Fruit fly (Drosophila melanogaster): ENCODE data around the gene CG4440.

The CG4440 gene

DNA sequence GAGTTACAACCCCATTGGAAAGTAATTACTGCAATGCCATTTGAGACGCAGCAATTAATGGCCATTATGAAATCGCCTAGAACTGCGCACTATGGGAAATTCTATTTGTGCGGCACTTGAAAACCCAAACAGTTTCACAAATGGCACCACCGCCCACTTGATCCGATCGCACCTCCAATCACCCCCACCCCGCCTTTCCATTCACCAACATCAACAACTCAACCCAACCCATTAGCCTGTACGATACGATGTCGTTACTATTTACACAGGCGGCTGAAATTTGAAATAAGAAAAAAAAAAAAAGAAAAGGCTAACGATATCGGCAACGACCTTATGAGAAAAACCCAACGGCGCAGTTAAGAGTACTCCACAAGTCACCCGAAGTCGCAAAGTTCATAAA is 12.6 kb upstream of the CG4440 start:
- TF ChIP-seq Scr (GFP tag; IDR thresholded peaks at IDR 0.05; ENCODE audit: partially characterized antibody) (no peak), Opbp (GFP tag; IDR thresholded peaks at IDR 0.05; ENCODE audit: partially characterized antibody) (no peak), CG12659 (GFP tag; optimal IDR thresholded peaks at IDR 0.05) (no peak), Lim3 (GFP tag; IDR thresholded peaks at IDR 0.05) (no peak), jumu (GFP tag; optimal IDR thresholded peaks at IDR 0.05) (no peak), CG10979 (tag; optimal IDR thresholded peaks at IDR 0.05) (no peak), Atf3 (GFP tag; optimal IDR thresholded peaks at IDR 0.05) (no peak), CG17829 (tag; optimal IDR thresholded peaks at IDR 0.05) (no peak), Asciz (GFP tag; optimal IDR thresholded peaks at IDR 0.05) (no peak), H2.0 (GFP tag; IDR thresholded peaks at IDR 0.05) (no peak), nom (GFP tag; optimal IDR thresholded peaks at IDR 0.05) (no peak), Nf-YC (tag; optimal IDR thresholded peaks at IDR 0.05) (no peak), fd64A (GFP tag; optimal IDR thresholded peaks at IDR 0.05) (no peak), Ets65A (GFP tag) (peak; percentile 17), insv (GFP tag; optimal IDR thresholded peaks at IDR 0.05) (no peak), lab (GFP tag; optimal IDR thresholded peaks at IDR 0.05) (peak; percentile 1), sna (GFP tag; IDR thresholded peaks at IDR 0.05; ENCODE audit: partially characterized antibody) (no peak), Dek (tag; optimal IDR thresholded peaks at IDR 0.05) (no peak), CG4854 (GFP tag; optimal IDR thresholded peaks at IDR 0.05) (no peak), Doc3 (GFP tag; IDR thresholded peaks at IDR 0.05; ENCODE audit: partially characterized antibody) (no peak), ci (GFP tag; IDR thresholded peaks at IDR 0.05) (0 out of 3 replicates have a peak, but pooled peaks have one; percentile 23), da (GFP tag; optimal IDR thresholded peaks at IDR 0.05) (no peak), CG10274 (GFP tag; optimal IDR thresholded peaks at IDR 0.05) (no peak), sr (GFP tag; IDR thresholded peaks at IDR 0.05) (0 out of 3 replicates have a peak, but pooled peaks have one; percentile 25), psq (GFP tag; optimal IDR thresholded peaks at IDR 0.05) (no peak), Hr39 (optimal IDR thresholded peaks at IDR 0.05) (no peak), CG8478 (optimal IDR thresholded peaks at IDR 0.05) (no peak), Med (GFP tag) (peak; percentile 52), salm (tag; optimal IDR thresholded peaks at IDR 0.05) (no peak), sug (tag; optimal IDR thresholded peaks at IDR 0.05) (no peak), Hey (tag; optimal IDR thresholded peaks at IDR 0.05) (no peak), CG3726 (GFP tag; IDR thresholded peaks at IDR 0.05) (no peak), fd96Cb (tag; optimal IDR thresholded peaks at IDR 0.05) (no peak), CG3163 (GFP tag; optimal IDR thresholded peaks at IDR 0.05) (no peak), slp2 (GFP tag; optimal IDR thresholded peaks at IDR 0.05) (no peak), CG7745 (tag; optimal IDR thresholded peaks at IDR 0.05) (no peak), Sry-δ (GFP tag; optimal IDR thresholded peaks at IDR 0.05) (no peak), seq (GFP tag; IDR thresholded peaks at IDR 0.05) (0 out of 2 replicates have a peak, but pooled peaks have one; percentile 18), CoRest (tag; optimal IDR thresholded peaks at IDR 0.05) (no peak), HLH3B (GFP tag; IDR thresholded peaks at IDR 0.05) (0 out of 2 replicates have a peak, but pooled peaks have one; percentile 16), vvl (GFP tag; IDR thresholded peaks at IDR 0.05) (no peak), crol (GFP tag; IDR thresholded peaks at IDR 0.05) (0 out of 2 replicates have a peak, but pooled peaks have one; percentile 50), ERR (GFP tag; optimal IDR thresholded peaks at IDR 0.05) (no peak), CG7963 (GFP tag; IDR thresholded peaks at IDR 0.05; ENCODE audit: partially characterized antibody) (no peak), Gsc (GFP tag; IDR thresholded peaks at IDR 0.05) (no peak)
